Worm (Caenorhabditis elegans) whole organism, L1 larva: ENCODE measurements around the gene F36H1.3.

Source experiments
- C04F5.9 ChIP-seq: sonication (generic microtip); optimal IDR thresholded peaks from 2 replicates; lab custom pipeline; 2016; ENCODE audit warnings: missing genetic modification characterization, missing compliant biosample characterization
- aha-1 ChIP-seq: fragments of 150-350 bp; optimal IDR thresholded peaks from 2 replicates; lab custom pipeline; 2014; ENCODE audit warnings: missing biosample characterization, missing genetic modification characterization
- aly-2 ChIP-seq: fragments of 150-350 bp; optimal IDR thresholded peaks from 2 replicates; lab custom pipeline; 2014; ENCODE audit warnings: missing biosample characterization, missing genetic modification characterization
- ama-1 ChIP-seq: fragments of 150-350 bp; optimal IDR thresholded peaks from 2 replicates; lab custom pipeline; 2014
- blmp-1 ChIP-seq: fragments of 150-350 bp; optimal IDR thresholded peaks from 2 replicates; lab custom pipeline; 2014; ENCODE audit warnings: missing biosample characterization, missing genetic modification characterization
- ceh-63 ChIP-seq: fragments of 200-800 bp; sonication (Bioruptor generic); optimal IDR thresholded peaks from 2 replicates; lab custom pipeline; 2018; ENCODE audit warnings: mild to moderate bottlenecking, missing genetic modification characterization, missing compliant biosample characterization
- ceh-8 ChIP-seq: fragments of 200-800 bp; sonication (Bioruptor generic); optimal IDR thresholded peaks from 2 replicates; lab custom pipeline; 2018; ENCODE audit warnings: mild to moderate bottlenecking, missing genetic modification characterization, moderate library complexity, missing compliant biosample characterization
- ces-1 ChIP-seq: fragments of 150-350 bp; optimal IDR thresholded peaks from 2 replicates; lab custom pipeline; 2014; ENCODE audit warnings: missing biosample characterization, missing genetic modification reagents, missing genetic modification characterization
- dpl-1 ChIP-seq, 3 experiments: fragments of 150-350 bp in 2 of 3; sonication (generic microtip) in 1 of 3; optimal IDR thresholded peaks; 2 replicates each; lab custom pipeline; 2014 to 2017; ENCODE audit warnings: missing biosample characterization in 3 of 3, missing genetic modification characterization in 3 of 3, missing genetic modification reagents in 3 of 3
- dsc-1 ChIP-seq: sonication (generic microtip); optimal IDR thresholded peaks from 2 replicates; lab custom pipeline; 2016; ENCODE audit warnings: mild to moderate bottlenecking, missing genetic modification characterization, missing compliant biosample characterization
- efl-3 ChIP-seq: fragments of 200-800 bp; sonication (Bioruptor generic); optimal IDR thresholded peaks from 2 replicates; lab custom pipeline; 2018; ENCODE audit warnings: mild to moderate bottlenecking, missing genetic modification characterization, missing compliant biosample characterization
- egl-27 ChIP-seq, 2 experiments: fragments of 150-350 bp in 1 of 2; sonication (generic microtip); optimal IDR thresholded peaks; 3 replicates each; lab custom pipeline; 2017 to 2018; ENCODE audit warnings: missing biosample characterization in 2 of 2, missing genetic modification characterization in 2 of 2, missing genetic modification reagents in 2 of 2
- elt-3 ChIP-seq, 6 experiments: fragments of 150-350 bp in 1 of 6; sonication (generic microtip); optimal IDR thresholded peaks; 2 replicates each; lab custom pipeline; 2017 to 2018; ENCODE audit warnings: missing biosample characterization in 6 of 6, missing genetic modification characterization in 6 of 6, inconsistent platforms in 1 of 6
- fkh-4 ChIP-seq: sonication (generic microtip); optimal IDR thresholded peaks from 2 replicates; lab custom pipeline; 2016; ENCODE audit warnings: missing compliant biosample characterization, missing genetic modification characterization, borderline replicate concordance
- fkh-8 ChIP-seq: sonication (generic microtip); optimal IDR thresholded peaks from 2 replicates; lab custom pipeline; 2016; ENCODE audit warnings: mild to moderate bottlenecking, missing genetic modification characterization, missing compliant biosample characterization
- hlh-4 ChIP-seq: sonication (generic microtip); optimal IDR thresholded peaks from 2 replicates; lab custom pipeline; 2016; ENCODE audit warnings: mild to moderate bottlenecking, missing genetic modification characterization, missing compliant biosample characterization
- isw-1 ChIP-seq: fragments of 200-800 bp; sonication (Bioruptor generic); IDR thresholded peaks from 2 replicates; pipeline ENCODE4 v1.3.6; 2022; ENCODE audit warnings: missing genetic modification characterization, missing compliant biosample characterization
- lin-13 ChIP-seq: fragments of 150-350 bp; optimal IDR thresholded peaks from 2 replicates; lab custom pipeline; 2014; ENCODE audit warnings: missing biosample characterization, missing genetic modification reagents, missing genetic modification characterization
- lin-15B ChIP-seq: fragments of 150-350 bp; sonication (generic microtip); optimal IDR thresholded peaks from 3 replicates; lab custom pipeline; 2014; ENCODE audit warnings: missing biosample characterization, missing genetic modification characterization
- lin-35 ChIP-seq, 2 experiments: fragments of 150-350 bp; optimal IDR thresholded peaks; 2 replicates each; lab custom pipeline; 2014; ENCODE audit warnings: missing biosample characterization in 2 of 2, missing genetic modification characterization in 2 of 2, missing genetic modification reagents in 2 of 2
- lin-39 ChIP-seq: fragments of 150-350 bp; optimal IDR thresholded peaks from 2 replicates; lab custom pipeline; 2014; ENCODE audit warnings: missing biosample characterization, missing genetic modification reagents, missing genetic modification characterization
- lsy-2 ChIP-seq, 2 experiments: fragments of 150-350 bp; optimal IDR thresholded peaks; 2 replicates each; lab custom pipeline; 2014; ENCODE audit warnings: missing biosample characterization in 2 of 2, missing genetic modification characterization in 2 of 2
- mab-9 ChIP-seq: fragments of 200-800 bp; sonication (Bioruptor generic); IDR thresholded peaks from 2 replicates; pipeline ENCODE4 v1.3.6; 2022; ENCODE audit warnings: missing genetic modification reagents, missing genetic modification characterization, missing compliant biosample characterization
- mdl-1 ChIP-seq, 2 experiments: fragments of 150-350 bp; optimal IDR thresholded peaks; 2 replicates each; lab custom pipeline; 2014 to 2017; ENCODE audit warnings: missing biosample characterization in 2 of 2, missing genetic modification characterization in 2 of 2, inconsistent platforms in 1 of 2
- mef-2 ChIP-seq: fragments of 150-350 bp; optimal IDR thresholded peaks from 2 replicates; lab custom pipeline; 2014; ENCODE audit warnings: missing biosample characterization, missing genetic modification characterization
- mep-1 ChIP-seq: fragments of 150-350 bp; optimal IDR thresholded peaks from 2 replicates; lab custom pipeline; 2014; ENCODE audit warnings: missing biosample characterization, missing genetic modification characterization
- nhr-20 ChIP-seq: sonication (generic microtip); optimal IDR thresholded peaks from 2 replicates; lab custom pipeline; 2016; ENCODE audit warnings: mild to moderate bottlenecking, missing genetic modification characterization, missing compliant biosample characterization
- nhr-237 ChIP-seq: fragments of 150-350 bp; optimal IDR thresholded peaks from 2 replicates; lab custom pipeline; 2014; ENCODE audit warnings: missing biosample characterization, missing genetic modification characterization
- nhr-28 ChIP-seq: fragments of 150-350 bp; optimal IDR thresholded peaks from 2 replicates; lab custom pipeline; 2014; ENCODE audit warnings: missing biosample characterization, missing genetic modification characterization
- nhr-71 ChIP-seq: sonication (generic microtip); optimal IDR thresholded peaks from 2 replicates; lab custom pipeline; 2016; ENCODE audit warnings: mild to moderate bottlenecking, missing genetic modification characterization, moderate library complexity, missing compliant biosample characterization
- nhr-85 ChIP-seq: sonication (generic microtip); peaks from one replicate; lab custom pipeline; 2016; ENCODE audit warnings: missing genetic modification characterization, inconsistent platforms, missing compliant biosample characterization
- nhr-90 ChIP-seq: sonication (generic microtip); optimal IDR thresholded peaks from 2 replicates; lab custom pipeline; 2016; ENCODE audit warnings: mild to moderate bottlenecking, missing genetic modification characterization, missing compliant biosample characterization; ENCODE audit not compliant: poor library complexity
- skn-1 ChIP-seq: fragments of 150-350 bp; optimal IDR thresholded peaks from 2 replicates; lab custom pipeline; 2014; ENCODE audit warnings: missing biosample characterization, missing genetic modification characterization
- snpc-4 ChIP-seq: fragments of 150-350 bp; optimal IDR thresholded peaks from 2 replicates; lab custom pipeline; 2014; ENCODE audit warnings: missing biosample characterization, missing genetic modification characterization
- snu-23 ChIP-seq: sonication (generic microtip); optimal IDR thresholded peaks from 2 replicates; lab custom pipeline; 2016; ENCODE audit warnings: missing genetic modification characterization, missing compliant biosample characterization
- sup-37 ChIP-seq: fragments of 200-800 bp; sonication (Bioruptor generic); optimal IDR thresholded peaks from 2 replicates; lab custom pipeline; 2018; ENCODE audit warnings: mild to moderate bottlenecking, missing genetic modification characterization, missing compliant biosample characterization
- unc-30 ChIP-seq: sonication (generic microtip); optimal IDR thresholded peaks from 2 replicates; lab custom pipeline; 2017; ENCODE audit warnings: missing biosample characterization, missing genetic modification characterization
- xbp-1 ChIP-seq: sonication (generic microtip); optimal IDR thresholded peaks from 2 replicates; lab custom pipeline; 2016; ENCODE audit warnings: missing genetic modification characterization, missing compliant biosample characterization
- zip-4 ChIP-seq: fragments of 200-800 bp; sonication (Bioruptor generic); optimal IDR thresholded peaks from 2 replicates; lab custom pipeline; 2018; ENCODE audit warnings: mild to moderate bottlenecking, missing genetic modification characterization, moderate library complexity, missing compliant biosample characterization

Gene F36H1.3

ce11 chrIV:11082789-11083235 lies 32.9 kb downstream of the F36H1.3 start (continued):
- TF ChIP-seq lin-39 (tag; lab: Kevin White, UChicago) (peak; percentile 83), fkh-8 (tag; lab: Kevin White, UChicago) (peak; percentile 97), nhr-28 (no peak), mdl-1 (tag; optimal IDR thresholded peaks at IDR 0.05; lab: Kevin White, UChicago) (peak in 1 of 2 experiments; percentile 95), nhr-85 (tag; lab: Kevin White, UChicago) (peak; percentile 98), aly-2 (tag; lab: Kevin White, UChicago) (peak; percentile 73), aha-1 (tag; lab: Kevin White, UChicago) (peak; percentile 42), zip-4 (GFP tag; lab: Kevin White, UChicago) (peak; percentile 60), mab-9 (peak; percentile 81), lin-15B (tag; lab: Kevin White, UChicago) (no peak), efl-3 (GFP tag; lab: Kevin White, UChicago) (no peak), nhr-90 (tag; lab: Kevin White, UChicago) (peak; percentile 90), hlh-4 (tag; lab: Kevin White, UChicago) (no peak), mep-1 (tag; lab: Kevin White, UChicago) (peak; percentile 96), lsy-2 (tag; optimal IDR thresholded peaks at IDR 0.05; lab: Kevin White, UChicago) (peak; percentile 91 to 94), mef-2 (tag; lab: Kevin White, UChicago) (peak; percentile 84), ama-1 (lab: Kevin White, UChicago) (peak; percentile 73)
- TF ChIP-seq, all 84 proteins: peak for 63

- peak; percentile 40 to 69 for TF ChIP-seq lsy-2 (tag; optimal IDR thresholded peaks at IDR 0.05; lab: Kevin White, UChicago)
- TF ChIP-seq dpl-1 (GFP tag; optimal IDR thresholded peaks at IDR 0.05; lab: Kevin White, UChicago): peak in 1 of 3 experiments; percentile 2
- TF ChIP-seq ces-1 (GFP tag; lab: Kevin White, UChicago): no peak
Observed at ce11 chrIV:11083609-11084008, 33.7 kb downstream of the F36H1.3 start, which contains the start of gene klc-1. Gene klc-1, plus strand, starts transcription at chrIV:11083735.

DNA sequence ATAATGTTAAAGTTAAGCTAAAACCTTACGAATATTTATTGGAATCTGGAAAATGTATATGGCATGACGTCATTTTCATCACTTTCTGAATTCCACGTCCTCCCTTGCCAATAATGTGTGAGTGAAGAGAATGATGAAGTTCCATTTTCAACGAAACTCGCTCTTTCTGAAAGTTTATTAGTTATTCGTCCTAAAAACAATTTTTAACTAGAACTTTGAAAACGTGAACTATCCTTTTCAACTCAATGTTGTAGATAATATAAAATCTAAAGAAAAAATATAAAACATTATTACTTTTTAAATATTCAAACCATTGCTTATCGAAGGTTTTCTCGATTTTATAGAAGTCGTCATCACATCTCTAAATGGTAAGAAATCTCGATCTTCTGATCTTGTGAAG lies 39.6 kb downstream of the F36H1.3 start, which contains the start of gene M7.7:
Gene M7.7 (plus strand): TSS at position 301 of the 400 bp plus-strand sequence.
- TF ChIP-seq egl-27 (tag; optimal IDR thresholded peaks at IDR 0.05; lab: Kevin White, UChicago) (no peak), mef-2 (tag; lab: Kevin White, UChicago) (no peak), aha-1 (tag; lab: Kevin White, UChicago) (no peak), mab-9 (no peak), unc-30 (tag; lab: Kevin White, UChicago) (no peak), lin-13 (GFP tag; lab: Kevin White, UChicago) (no peak), snu-23 (no peak)

DNA sequence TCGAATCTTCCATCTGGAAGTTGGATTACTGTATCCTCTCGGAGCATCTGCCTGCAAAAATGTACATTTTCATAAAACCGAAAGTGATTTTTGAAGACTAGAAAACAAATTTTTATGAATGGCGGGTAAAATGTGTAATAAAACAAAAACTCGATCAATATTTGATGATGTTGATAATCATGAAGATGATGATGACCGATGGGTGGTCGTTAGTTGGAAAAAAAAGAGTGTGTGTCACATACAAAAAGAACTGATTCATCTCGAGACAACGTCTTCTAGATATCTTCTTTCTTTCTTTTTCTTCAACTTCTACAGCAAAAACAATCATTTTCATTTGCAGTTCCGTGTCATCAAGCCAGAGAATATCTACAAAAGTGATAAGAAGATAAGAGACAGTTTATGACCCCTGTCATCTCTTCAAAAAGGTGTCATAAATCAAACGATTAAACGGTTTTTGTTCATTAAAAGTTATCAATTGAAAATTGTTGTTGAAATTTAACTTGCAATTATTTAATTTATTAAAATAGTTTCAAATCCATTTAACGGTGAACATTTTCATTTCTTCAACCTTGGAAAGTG lies 42.7 kb downstream of the F36H1.3 start, which contains the start of gene bcc-1:
Gene bcc-1 (minus strand): TSS at position 51 of the 579 bp plus-strand sequence.
- no peak for TF ChIP-seq lin-39 (tag; lab: Kevin White, UChicago)
- peak in 1 of 2 experiments; percentile 37 for TF ChIP-seq lsy-2 (tag; optimal IDR thresholded peaks at IDR 0.05; lab: Kevin White, UChicago)
- TF ChIP-seq fkh-8 (tag; lab: Kevin White, UChicago): no peak
- TF ChIP-seq dsc-1: no peak
- no peak for TF ChIP-seq hlh-4 (tag; lab: Kevin White, UChicago)
- TF ChIP-seq snu-23: peak; percentile 32
- TF ChIP-seq C04F5.9 (tag; lab: Kevin White, UChicago): no peak
- no peak for TF ChIP-seq nhr-237 (tag; lab: Kevin White, UChicago)
- TF ChIP-seq isw-1: no peak
- TF ChIP-seq ama-1 (lab: Kevin White, UChicago): no peak
- no peak for TF ChIP-seq snpc-4 (tag; lab: Kevin White, UChicago)
- TF ChIP-seq sup-37: no peak
- no peak for TF ChIP-seq ceh-8 (GFP tag; lab: Kevin White, UChicago)
- peak; percentile 51 for TF ChIP-seq nhr-20
- TF ChIP-seq lin-35 (GFP tag; optimal IDR thresholded peaks at IDR 0.05; lab: Kevin White, UChicago): peak in 1 of 2 experiments; percentile 34
- TF ChIP-seq nhr-28: no peak
- TF ChIP-seq xbp-1 (tag; lab: Kevin White, UChicago): no peak
- TF ChIP-seq blmp-1: peak; percentile 54
- TF ChIP-seq nhr-71 (tag; lab: Kevin White, UChicago): peak; percentile 31
- peak in 5 of 6 experiments; percentile 31 to 95 (median 81) for TF ChIP-seq elt-3 (tag; optimal IDR thresholded peaks at IDR 0.05; lab: Kevin White, UChicago)
- no peak for TF ChIP-seq dpl-1 (GFP tag; optimal IDR thresholded peaks at IDR 0.05; lab: Kevin White, UChicago)
- no peak for TF ChIP-seq fkh-4 (tag; lab: Kevin White, UChicago)
- TF ChIP-seq skn-1 (tag; lab: Kevin White, UChicago): no peak
- TF ChIP-seq nhr-90 (tag; lab: Kevin White, UChicago): peak; percentile 12
- no peak for TF ChIP-seq ceh-63 (GFP tag; lab: Kevin White, UChicago)
